Worm (Caenorhabditis elegans) whole organism, mixed stage, embryonic: ENCODE measurements around the gene lev-9.
A peak's percentile ranks its signal among the peaks of the same experiment; 100 is the strongest.

Experiments used
- M03D4.4 ChIP-seq: sonication (generic microtip); optimal IDR thresholded peaks from 2 replicates; lab custom pipeline; 2017; ENCODE audit warnings: mild to moderate bottlenecking, missing genetic modification characterization, missing compliant biosample characterization
- ceh-39 ChIP-seq: fragments of 150-350 bp; optimal IDR thresholded peaks from 2 replicates; lab custom pipeline; 2014; ENCODE audit warnings: missing biosample characterization, missing genetic modification characterization
- ceh-43 ChIP-seq: fragments of 200-800 bp; sonication (Bioruptor generic); optimal IDR thresholded peaks from 2 replicates; lab custom pipeline; 2018; ENCODE audit warnings: mild to moderate bottlenecking, missing genetic modification characterization, moderate library complexity, missing compliant biosample characterization
- ces-1 ChIP-seq: fragments of 150-350 bp; optimal IDR thresholded peaks from 2 replicates; lab custom pipeline; 2014; ENCODE audit warnings: missing biosample characterization, missing genetic modification reagents, missing genetic modification characterization
- cnd-1 ChIP-seq: fragments of 200-800 bp; sonication (Bioruptor generic); optimal IDR thresholded peaks from 2 replicates; lab custom pipeline; 2018; ENCODE audit warnings: mild to moderate bottlenecking, missing genetic modification characterization, missing compliant biosample characterization
- drap-1 ChIP-seq: fragments of 200-800 bp; sonication (Bioruptor generic); optimal IDR thresholded peaks from 3 replicates; lab custom pipeline; 2018; ENCODE audit warnings: mild to moderate bottlenecking, missing genetic modification characterization, missing compliant biosample characterization
- elt-1 ChIP-seq: sonication (generic microtip); optimal IDR thresholded peaks from 2 replicates; lab custom pipeline; 2017; ENCODE audit warnings: missing genetic modification characterization, mild to moderate bottlenecking, missing compliant biosample characterization, antibody characterized with exemption, moderate library complexity, borderline replicate concordance; ENCODE audit not compliant: insufficient read depth
- elt-3 ChIP-seq: fragments of 150-350 bp; optimal IDR thresholded peaks from 2 replicates; lab custom pipeline; 2014; ENCODE audit warnings: missing biosample characterization, missing genetic modification characterization
- flh-1 ChIP-seq: fragments of 200-800 bp; sonication (Bioruptor generic); optimal IDR thresholded peaks from 2 replicates; lab custom pipeline; 2018; ENCODE audit warnings: mild to moderate bottlenecking, missing genetic modification characterization, moderate library complexity, missing compliant biosample characterization
- ham-2 ChIP-seq: fragments of 200-800 bp; sonication (Bioruptor generic); optimal IDR thresholded peaks from 2 replicates; lab custom pipeline; 2018; ENCODE audit warnings: mild to moderate bottlenecking, missing genetic modification characterization, missing compliant biosample characterization
- hlh-1 ChIP-seq: fragments of 150-350 bp; optimal IDR thresholded peaks from 2 replicates; lab custom pipeline; 2014; ENCODE audit warnings: missing biosample characterization, missing genetic modification reagents, missing genetic modification characterization
- lin-13 ChIP-seq: fragments of 150-350 bp; optimal IDR thresholded peaks from 2 replicates; lab custom pipeline; 2014; ENCODE audit warnings: missing biosample characterization, missing genetic modification characterization
- lin-32 ChIP-seq: fragments of 200-800 bp; sonication (Bioruptor generic); optimal IDR thresholded peaks from 2 replicates; lab custom pipeline; 2018; ENCODE audit warnings: mild to moderate bottlenecking, missing genetic modification characterization, missing compliant biosample characterization
- mep-1 ChIP-seq: fragments of 150-350 bp; optimal IDR thresholded peaks from 2 replicates; lab custom pipeline; 2017; ENCODE audit warnings: missing biosample characterization, missing genetic modification reagents, missing genetic modification characterization, inconsistent platforms
- mls-2 ChIP-seq: sonication (generic microtip); optimal IDR thresholded peaks from 2 replicates; lab custom pipeline; 2016; ENCODE audit warnings: mild to moderate bottlenecking, missing genetic modification characterization, moderate library complexity, missing compliant biosample characterization
- nhr-12 ChIP-seq: fragments of 150-350 bp; optimal IDR thresholded peaks from 2 replicates; lab custom pipeline; 2014; ENCODE audit warnings: missing biosample characterization, missing genetic modification characterization
- nhr-2 ChIP-seq: fragments of 150-350 bp; optimal IDR thresholded peaks from 2 replicates; lab custom pipeline; 2014; ENCODE audit warnings: missing biosample characterization, missing genetic modification characterization
- nhr-28 ChIP-seq: fragments of 150-350 bp; optimal IDR thresholded peaks from 2 replicates; lab custom pipeline; 2014; ENCODE audit warnings: missing biosample characterization, missing genetic modification characterization
- pha-4 ChIP-seq: fragments of 150-350 bp; optimal IDR thresholded peaks from 2 replicates; lab custom pipeline; 2018; ENCODE audit warnings: missing biosample characterization, missing genetic modification reagents, missing genetic modification characterization
- sem-2 ChIP-seq: fragments of 200-800 bp; sonication (Bioruptor generic); optimal IDR thresholded peaks from 2 replicates; lab custom pipeline; 2018; ENCODE audit warnings: mild to moderate bottlenecking, missing genetic modification characterization, missing compliant biosample characterization
- sptf-1 ChIP-seq: sonication (generic microtip); optimal IDR thresholded peaks from 2 replicates; lab custom pipeline; 2017; ENCODE audit warnings: mild to moderate bottlenecking, missing genetic modification characterization, moderate library complexity, missing compliant biosample characterization
- tbx-8 ChIP-seq: fragments of 200-800 bp; sonication (Bioruptor generic); optimal IDR thresholded peaks from 2 replicates; lab custom pipeline; 2018; ENCODE audit warnings: mild to moderate bottlenecking, missing genetic modification characterization, moderate library complexity, missing compliant biosample characterization
- unc-120 ChIP-seq: sonication (generic microtip); optimal IDR thresholded peaks from 2 replicates; lab custom pipeline; 2017; ENCODE audit warnings: missing genetic modification characterization, missing compliant biosample characterization; ENCODE audit not compliant: poor library complexity, severe bottlenecking
- unc-39 ChIP-seq: fragments of 150-350 bp; optimal IDR thresholded peaks from 2 replicates; lab custom pipeline; 2014; ENCODE audit warnings: missing biosample characterization, missing genetic modification characterization
- unc-62 ChIP-seq: fragments of 150-350 bp; optimal IDR thresholded peaks from 2 replicates; lab custom pipeline; 2014; ENCODE audit warnings: missing biosample characterization, missing genetic modification reagents, missing genetic modification characterization
- zip-8 ChIP-seq: fragments of 150-350 bp; optimal IDR thresholded peaks from 2 replicates; lab custom pipeline; 2014; ENCODE audit warnings: missing biosample characterization, missing genetic modification characterization
- ztf-11 ChIP-seq: fragments of 150-350 bp; optimal IDR thresholded peaks from 2 replicates; lab custom pipeline; 2014; ENCODE audit warnings: missing biosample characterization, missing genetic modification characterization

The lev-9 gene

ce11 chrX:6251321-6251720 is 40.2 kb downstream of the lev-9 start:
- TF ChIP-seq tbx-8 (GFP tag; lab: Kevin White, UChicago): no peak
- peak; percentile 49 for TF ChIP-seq elt-1 (tag; lab: Kevin White, UChicago)
- no peak for TF ChIP-seq zip-8 (tag; lab: Kevin White, UChicago)
- no peak for TF ChIP-seq lin-32 (GFP tag; lab: Kevin White, UChicago)
- TF ChIP-seq ces-1 (GFP tag; lab: Kevin White, UChicago): peak; percentile 16
- no peak for TF ChIP-seq nhr-2 (tag; lab: Kevin White, UChicago)
- TF ChIP-seq unc-39 (tag; lab: Kevin White, UChicago): no peak
- no peak for TF ChIP-seq unc-62
- no peak for TF ChIP-seq M03D4.4 (tag; lab: Kevin White, UChicago)
- TF ChIP-seq elt-3 (tag; lab: Kevin White, UChicago): no peak
- no peak for TF ChIP-seq ham-2
- no peak for TF ChIP-seq nhr-28 (tag; lab: Kevin White, UChicago)
- TF ChIP-seq mls-2 (tag; lab: Kevin White, UChicago): no peak
- TF ChIP-seq nhr-12 (tag; lab: Kevin White, UChicago): no peak
- no peak for TF ChIP-seq sptf-1 (tag; lab: Kevin White, UChicago)

ce11 chrX:6250866-6251265 is 40.7 kb downstream of the lev-9 start:
- no peak for TF ChIP-seq elt-3 (tag; lab: Kevin White, UChicago)
- peak; percentile 88 for TF ChIP-seq ces-1 (GFP tag; lab: Kevin White, UChicago)
- TF ChIP-seq, all 35 proteins: peak for 1

DNA sequence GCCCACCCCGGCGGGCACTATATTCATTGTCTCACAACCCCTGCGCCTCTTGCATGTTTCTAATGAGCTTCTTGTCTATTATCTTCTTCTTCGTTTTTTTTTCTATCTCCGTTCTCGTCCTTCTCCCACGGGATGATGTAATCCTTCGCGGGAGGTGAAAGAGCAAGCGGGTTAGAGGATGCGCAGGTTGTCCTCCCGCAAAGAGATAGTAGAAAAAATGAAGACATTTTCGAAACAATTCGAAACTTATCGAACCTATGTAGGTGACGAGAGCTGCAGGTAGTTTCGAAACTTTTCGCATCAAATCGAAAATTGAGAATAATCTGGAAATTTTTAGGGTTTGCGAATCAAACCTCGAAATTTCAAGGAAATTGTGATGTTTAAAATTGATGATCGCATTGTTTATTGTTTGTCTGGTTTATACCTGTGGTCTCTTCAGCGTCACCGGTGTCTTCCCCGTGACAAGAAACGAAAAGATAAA is 41.2 kb downstream of the lev-9 start:
- TF ChIP-seq unc-120 (tag; lab: Kevin White, UChicago): peak; percentile 48
- no peak for TF ChIP-seq unc-62
- peak; percentile 19 for TF ChIP-seq elt-3 (tag; lab: Kevin White, UChicago)
- TF ChIP-seq sem-2 (GFP tag; lab: Kevin White, UChicago): no peak
- no peak for TF ChIP-seq ztf-11

- TF ChIP-seq lin-13 (tag; lab: Kevin White, UChicago) (no peak), mep-1 (tag; lab: Kevin White, UChicago) (no peak), nhr-2 (tag; lab: Kevin White, UChicago) (no peak), flh-1 (GFP tag; lab: Kevin White, UChicago) (no peak), cnd-1 (tag; lab: Kevin White, UChicago) (no peak), elt-1 (tag; lab: Kevin White, UChicago) (no peak), ztf-11 (no peak), zip-8 (tag; lab: Kevin White, UChicago) (no peak), lin-32 (GFP tag; lab: Kevin White, UChicago) (no peak), ceh-43 (GFP tag; lab: Kevin White, UChicago) (no peak), drap-1 (GFP tag; lab: Kevin White, UChicago) (no peak), unc-62 (no peak), M03D4.4 (tag; lab: Kevin White, UChicago) (no peak), unc-39 (tag; lab: Kevin White, UChicago) (no peak), nhr-28 (tag; lab: Kevin White, UChicago) (no peak)
These were observed 42.5 kb downstream of the lev-9 start for ce11 chrX:6248778-6249658.

ce11 chrX:6247869-6248268 is 43.7 kb downstream of the lev-9 start:
- TF ChIP-seq ceh-39 (tag; lab: Kevin White, UChicago) (no peak), ztf-11 (no peak), tbx-8 (GFP tag; lab: Kevin White, UChicago) (no peak), flh-1 (GFP tag; lab: Kevin White, UChicago) (no peak), pha-4 (no peak), ces-1 (GFP tag; lab: Kevin White, UChicago) (peak; percentile 57), hlh-1 (tag; lab: Kevin White, UChicago) (no peak)
